Fruit fly (Drosophila melanogaster): ENCODE measurements around the gene CG4678.

DNA sequence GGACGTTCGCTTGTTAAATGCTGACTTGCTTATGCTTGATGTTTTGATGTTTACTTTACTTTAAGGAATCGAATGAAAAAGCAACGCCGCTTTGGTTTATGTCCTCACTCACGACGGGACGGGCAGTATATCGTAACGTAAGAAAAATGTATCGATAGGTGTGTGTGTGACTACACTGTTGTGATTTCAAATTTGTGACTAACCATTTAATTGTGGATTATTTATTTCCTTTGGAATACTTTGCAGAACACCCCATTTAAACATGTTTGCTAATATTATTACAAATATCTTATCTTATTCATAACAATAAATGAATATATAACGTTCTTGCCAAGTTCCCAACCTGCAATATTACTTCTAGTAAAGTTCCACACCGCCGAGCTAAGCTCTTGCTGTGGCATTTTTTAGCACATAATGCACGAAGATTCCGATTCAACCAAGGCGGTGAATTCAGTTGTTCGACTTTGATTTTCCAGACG, 41.0 kb upstream of the CG4678 start, which contains the start of the genes Nemp and r:
- TF ChIP-seq CG8301 (tag; optimal IDR thresholded peaks at IDR 0.05), result no peak
- TF ChIP-seq D1 (tag; optimal IDR thresholded peaks at IDR 0.05), result no peak
- TF ChIP-seq CG32121 (GFP tag; IDR thresholded peaks at IDR 0.05), result no peak
- no peak for TF ChIP-seq CG17806 (tag; optimal IDR thresholded peaks at IDR 0.05)
- TF ChIP-seq CG13204 (GFP tag; optimal IDR thresholded peaks at IDR 0.05), result no peak
- TF ChIP-seq Pif1A (GFP tag; optimal IDR thresholded peaks at IDR 0.05), result no peak
